Worm (Caenorhabditis elegans) whole organism, midembryonic: ENCODE results near the gene nspa-10.

Experiments
- T22C8.4 ChIP-seq: fragments of 200-800 bp; sonication (Bioruptor generic); IDR thresholded peaks from 2 replicates; pipeline ENCODE4 v1.3.6; 2022; ENCODE audit warnings: missing genetic modification characterization, missing compliant biosample characterization
- flt-1 ChIP-seq: fragments of 200-800 bp; sonication (Bioruptor generic); IDR thresholded peaks from 2 replicates; pipeline ENCODE4 v1.3.6; 2022; ENCODE audit warnings: missing genetic modification characterization, missing compliant biosample characterization
- ref-1 ChIP-seq: fragments of 200-800 bp; sonication (Bioruptor generic); conservative IDR thresholded peaks from 2 replicates; pipeline ENCODE4 v1.3.6; 2022; ENCODE audit warnings: missing genetic modification reagents, missing genetic modification characterization, missing compliant biosample characterization
- ztf-23 ChIP-seq: fragments of 200-800 bp; sonication (Bioruptor generic); IDR thresholded peaks from 2 replicates; pipeline ENCODE4 v1.3.6; 2022; ENCODE audit warnings: missing genetic modification reagents, missing genetic modification characterization, missing compliant biosample characterization

DNA sequence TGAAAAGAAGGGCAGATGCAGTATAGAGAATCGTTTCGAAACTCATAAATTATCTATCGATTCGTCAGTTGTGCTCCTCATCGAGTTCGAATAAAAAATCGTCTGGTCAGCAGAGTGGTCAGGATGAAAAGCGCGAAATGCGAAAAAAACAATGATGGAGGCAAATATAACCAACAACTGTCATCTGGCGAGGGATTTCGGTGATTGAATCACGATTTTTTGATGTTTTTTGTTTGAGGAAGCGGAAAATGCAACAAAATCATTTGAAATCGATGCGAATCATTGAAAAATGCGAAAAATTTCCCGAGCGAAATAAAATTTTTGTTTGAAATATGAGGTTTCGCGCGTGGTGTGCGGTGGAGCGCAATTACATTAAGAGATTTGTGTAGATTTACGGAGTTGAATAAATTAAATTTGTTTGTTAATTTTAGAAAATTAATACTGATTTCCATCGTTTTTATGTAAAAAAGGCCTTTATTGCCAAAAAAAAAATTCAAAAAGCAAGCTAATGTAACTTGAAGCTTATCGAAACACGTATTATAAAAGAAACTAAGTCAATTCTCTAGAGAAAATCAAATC, 16.0 kb downstream of the nspa-10 start, which contains the start of gene unc-61:
- TF ChIP-seq ref-1 (GFP tag; lab: Robert Waterston, UW): no peak
- TF ChIP-seq T22C8.4 (GFP tag; lab: Robert Waterston, UW): no peak
- TF ChIP-seq flt-1 (GFP tag; lab: Robert Waterston, UW): no peak
- TF ChIP-seq ztf-23 (GFP tag; lab: Robert Waterston, UW): no peak
